ENCODE assay signal across 3 worm cellular contexts in the genomic region with DNA sequence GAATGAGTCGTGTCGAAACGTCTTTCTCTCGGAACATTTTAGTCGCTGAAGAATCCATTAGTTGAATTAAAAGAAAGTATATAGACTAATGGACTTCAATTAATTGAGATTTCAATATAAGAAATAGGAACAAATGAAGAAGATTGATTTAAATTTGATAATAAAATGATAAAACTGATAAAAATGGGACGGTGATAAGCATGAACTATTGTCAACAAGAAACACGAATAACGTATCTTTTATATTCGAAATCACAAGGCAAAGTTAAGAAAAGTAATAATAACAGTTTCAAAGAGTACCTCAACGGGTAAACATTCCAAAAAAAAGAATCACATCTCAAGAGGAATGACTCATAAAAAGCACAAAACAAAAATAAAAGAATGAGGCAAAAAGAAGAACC.
TF ChIP-seq lines count a peak whose summit lies in the region.

Gene T19E7.6, minus strand, starts transcription at position 45 of the 400 bp plus-strand sequence.

TF ChIP-seq in whole organism, L2 larva, 48 proteins besides CTCF, POLR2A, EP300 and RAD21:
- TF ChIP-seq ceh-82 (tag; optimal IDR thresholded peaks at IDR 0.05; lab: Kevin White, UChicago) (no peak), ama-1 (optimal IDR thresholded peaks at IDR 0.05; lab: Kevin White, UChicago) (no peak), fos-1 (tag; optimal IDR thresholded peaks at IDR 0.05; lab: Kevin White, UChicago) (peak; percentile 33), mab-5 (tag; optimal IDR thresholded peaks at IDR 0.05; lab: Kevin White, UChicago) (no peak), unc-39 (tag; optimal IDR thresholded peaks at IDR 0.05; lab: Kevin White, UChicago) (no peak), sma-9 (GFP tag; optimal IDR thresholded peaks at IDR 0.05; lab: Kevin White, UChicago) (no peak), sma-9 (tag; optimal IDR thresholded peaks at IDR 0.05; lab: Kevin White, UChicago) (no peak), nhr-6 (tag; optimal IDR thresholded peaks at IDR 0.05; lab: Kevin White, UChicago) (no peak), nhr-129 (tag; optimal IDR thresholded peaks at IDR 0.05; lab: Kevin White, UChicago) (no peak)

TF ChIP-seq in whole organism, L3 larva, 47 proteins besides CTCF, POLR2A, EP300 and RAD21:
- TF ChIP-seq zag-1 (tag; optimal IDR thresholded peaks at IDR 0.05; lab: Kevin White, UChicago) (no peak), lsy-12 (tag; optimal IDR thresholded peaks at IDR 0.05; lab: Kevin White, UChicago) (no peak), eor-1 (tag; optimal IDR thresholded peaks at IDR 0.05; lab: Kevin White, UChicago) (no peak), pha-4 (tag; optimal IDR thresholded peaks at IDR 0.05; lab: Kevin White, UChicago) (peak; percentile 64)

TF ChIP-seq in whole organism, L4 larva, 104 proteins besides CTCF, POLR2A, EP300 and RAD21:
- TF ChIP-seq D1046.2 (GFP tag; IDR thresholded peaks at IDR 0.05; lab: Robert Waterston, UW) (no peak), lin-1 (GFP tag; IDR thresholded peaks at IDR 0.05; lab: Robert Waterston, UW) (no peak), dpl-1 (GFP tag; optimal IDR thresholded peaks at IDR 0.05; lab: Kevin White, UChicago) (no peak), fkh-10 (GFP tag; optimal IDR thresholded peaks at IDR 0.05; lab: Kevin White, UChicago) (no peak), Y5F2A.4 (GFP tag; optimal IDR thresholded peaks at IDR 0.05; lab: Kevin White, UChicago) (no peak), attf-4 (tag; optimal IDR thresholded peaks at IDR 0.05; lab: Kevin White, UChicago) (no peak), cey-2 (tag; optimal IDR thresholded peaks at IDR 0.05; lab: Kevin White, UChicago; ENCODE audit: borderline replicate concordance, insufficient read depth) (no peak), zfp-2 (tag; optimal IDR thresholded peaks at IDR 0.05; lab: Kevin White, UChicago) (no peak), F37D6.2 (tag; optimal IDR thresholded peaks at IDR 0.05; lab: Kevin White, UChicago) (no peak), dve-1 (tag; optimal IDR thresholded peaks at IDR 0.05; lab: Kevin White, UChicago; ENCODE audit: insufficient read depth) (peak; percentile 40), lin-38 (GFP tag; IDR thresholded peaks at IDR 0.05; lab: Robert Waterston, UW) (no peak), daf-16 (GFP tag; optimal IDR thresholded peaks at IDR 0.05; lab: Kevin White, UChicago) (no peak), daf-16 (tag; optimal IDR thresholded peaks at IDR 0.05; lab: Kevin White, UChicago) (peak; percentile 89), lim-7 (GFP tag; IDR thresholded peaks at IDR 0.05; lab: Robert Waterston, UW) (no peak)

Comparison
In these comparisons a context has a peak if more than half of its experiments do, and no peak if none do; other contexts are left out.
1. Of the 23 proteins assayed by ChIP-seq in both whole organism, L4 larva and whole organism, L2 larva: peak only in whole organism, L4 larva: none; only in whole organism, L2 larva: fos-1; in both: none; in neither: 22.